Worm (Caenorhabditis elegans) whole organism, L4/young adult: Measurements from ENCODE around the gene sth-1.

Experiments
- W03F9.2 ChIP-seq: fragments of 150-350 bp; optimal IDR thresholded peaks from 2 replicates; lab custom pipeline; 2014; ENCODE audit warnings: missing biosample characterization, missing genetic modification characterization
- dao-5 ChIP-seq: sonication (generic microtip); optimal IDR thresholded peaks from 2 replicates; lab custom pipeline; 2016; ENCODE audit warnings: missing genotype, missing genetic modification characterization, moderate library complexity, missing compliant biosample characterization
- him-1 ChIP-seq: sonication (generic microtip); optimal IDR thresholded peaks from 2 replicates; lab custom pipeline; 2016; ENCODE audit warnings: missing genotype, missing genetic modification reagents, missing genetic modification characterization, missing compliant biosample characterization

DNA sequence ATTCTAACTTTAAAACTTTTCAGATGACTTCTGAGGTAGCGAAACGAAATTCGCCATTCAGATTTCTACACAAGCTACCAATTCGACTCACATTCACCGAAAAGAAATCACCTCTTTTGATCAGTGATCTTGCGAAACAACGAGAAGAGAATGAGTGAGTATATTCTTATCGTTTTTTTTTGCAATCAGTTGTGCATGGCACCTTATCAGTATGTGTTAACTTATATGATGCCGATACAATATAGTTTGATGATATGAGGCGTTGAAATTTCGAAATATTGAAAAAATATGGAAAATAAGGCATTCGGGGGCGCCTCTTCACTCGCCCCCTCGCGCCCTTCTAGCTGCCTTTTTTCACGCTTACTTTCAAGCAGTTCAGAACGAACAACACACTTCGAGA is 34.0 kb upstream of the sth-1 start:
- TF ChIP-seq him-1 (no peak), W03F9.2 (no peak), dao-5 (no peak)
